Fruit fly (Drosophila melanogaster) whole organism, embryonic: ENCODE measurements around the gene PIP82.

Experiments
- BEAF-32 ChIP-seq: fragments of 200-800 bp; sonication (Bioruptor generic); optimal IDR thresholded peaks from 3 replicates; lab custom pipeline; 2017; ENCODE audit warnings: missing biosample characterization, missing genetic modification characterization, mild to moderate bottlenecking, moderate library complexity, missing genetic modification reagents
- CG10366 ChIP-seq: fragments of 200-800 bp; sonication (Bioruptor generic); IDR thresholded peaks from 2 replicates; pipeline ENCODE4 v1.3.6; 2022; ENCODE audit warnings: missing biosample characterization, missing genetic modification characterization
- CG10979 ChIP-seq: fragments of 200-800 bp; sonication (Bioruptor generic); optimal IDR thresholded peaks from 2 replicates; lab custom pipeline; 2018; ENCODE audit warnings: missing biosample characterization, mild to moderate bottlenecking, missing genetic modification characterization, moderate library complexity
- CG12236 ChIP-seq: fragments of 200-800 bp; sonication (Bioruptor generic); optimal IDR thresholded peaks from 2 replicates; lab custom pipeline; 2016; ENCODE audit warnings: missing biosample characterization, missing genetic modification characterization
- CG12391 ChIP-seq: fragments of 200-800 bp; sonication (Bioruptor generic); optimal IDR thresholded peaks from 3 replicates; lab custom pipeline; 2018; ENCODE audit warnings: missing biosample characterization, mild to moderate bottlenecking, missing genetic modification characterization, moderate library complexity
- CG12769 ChIP-seq: fragments of 200-800 bp; sonication (Bioruptor generic); optimal IDR thresholded peaks from 2 replicates; lab custom pipeline; 2019; ENCODE audit warnings: missing biosample characterization, mild to moderate bottlenecking, missing genetic modification characterization, moderate library complexity
- CG13287 ChIP-seq: fragments of 200-800 bp; sonication (Bioruptor generic); IDR thresholded peaks from 2 replicates; pipeline ENCODE4 v1.3.6; 2022; ENCODE audit warnings: missing biosample characterization, missing genetic modification characterization; ENCODE audit not compliant: partially characterized antibody
- CG14441 ChIP-seq: fragments of 200-800 bp; sonication (Bioruptor generic); IDR thresholded peaks from 2 replicates; pipeline ENCODE4 v1.3.6; 2022; ENCODE audit warnings: missing biosample characterization, missing genetic modification characterization
- CG16779 ChIP-seq: fragments of 200-800 bp; sonication (Bioruptor generic); IDR thresholded peaks from 2 replicates; pipeline ENCODE4 v1.3.6; 2022; ENCODE audit warnings: missing biosample characterization, missing genetic modification characterization
- CG17328 ChIP-seq: fragments of 200-800 bp; sonication (Bioruptor generic); IDR thresholded peaks from 2 replicates; pipeline ENCODE4 v1.3.6; 2022; ENCODE audit warnings: missing biosample characterization, missing genetic modification characterization
- CG17359 ChIP-seq: fragments of 200-800 bp; sonication (Bioruptor generic); optimal IDR thresholded peaks from 3 replicates; lab custom pipeline; 2018; ENCODE audit warnings: missing biosample characterization, mild to moderate bottlenecking, missing genetic modification characterization, moderate library complexity
- CG2129 ChIP-seq: fragments of 200-800 bp; sonication (Bioruptor generic); IDR thresholded peaks from 2 replicates; pipeline ENCODE4 v1.3.6; 2022; ENCODE audit warnings: missing biosample characterization, missing genetic modification characterization; ENCODE audit not compliant: partially characterized antibody
- CG30403 ChIP-seq: fragments of 200-800 bp; sonication (Bioruptor generic); optimal IDR thresholded peaks from 3 replicates; lab custom pipeline; 2016; ENCODE audit warnings: missing biosample characterization, missing genetic modification characterization
- CG32532 ChIP-seq: fragments of 200-800 bp; sonication (Bioruptor generic); IDR thresholded peaks from 2 replicates; pipeline ENCODE4 v1.3.6; 2022; ENCODE audit warnings: missing biosample characterization, missing genetic modification characterization
- CG3281 ChIP-seq: fragments of 200-800 bp; sonication (Bioruptor generic); optimal IDR thresholded peaks from 3 replicates; lab custom pipeline; 2017; ENCODE audit warnings: missing biosample characterization, mild to moderate bottlenecking, missing genetic modification characterization
- CG7357 ChIP-seq: fragments of 200-800 bp; sonication (Bioruptor generic); IDR thresholded peaks from 3 replicates; pipeline ENCODE4 v1.3.6; 2022; ENCODE audit warnings: missing biosample characterization, missing genetic modification characterization
- CG8388 ChIP-seq: fragments of 200-800 bp; sonication (Bioruptor generic); optimal IDR thresholded peaks from 2 replicates; lab custom pipeline; 2019; ENCODE audit warnings: missing biosample characterization, mild to moderate bottlenecking, missing genetic modification characterization, moderate library complexity
- D19A ChIP-seq: fragments of 200-800 bp; optimal IDR thresholded peaks from 3 replicates; lab custom pipeline; 2019; ENCODE audit warnings: missing biosample characterization, mild to moderate bottlenecking, missing genetic modification characterization, moderate library complexity
- Dbx ChIP-seq: fragments of 200-800 bp; sonication (Bioruptor generic); IDR thresholded peaks from 3 replicates; pipeline ENCODE4 v1.3.6; 2022; ENCODE audit warnings: missing biosample characterization, missing genetic modification characterization
- Dip3 ChIP-seq: fragments of 200-800 bp; sonication (Bioruptor generic); optimal IDR thresholded peaks from 3 replicates; lab custom pipeline; 2016; ENCODE audit warnings: missing biosample characterization, missing genetic modification characterization
- Dref ChIP-seq: fragments of 200-800 bp; sonication (Bioruptor generic); IDR thresholded peaks from 2 replicates; pipeline ENCODE4 v1.3.6; 2022; ENCODE audit warnings: missing biosample characterization, missing genetic modification characterization
- Fer1 ChIP-seq: fragments of 200-800 bp; sonication (Bioruptor generic); optimal IDR thresholded peaks from 2 replicates; lab custom pipeline; 2017; ENCODE audit warnings: missing biosample characterization, mild to moderate bottlenecking, missing genetic modification characterization
- HLH3B ChIP-seq: fragments of 200-800 bp; sonication (Bioruptor generic); IDR thresholded peaks from 2 replicates; pipeline ENCODE4 v1.3.6; 2022; ENCODE audit warnings: missing biosample characterization, missing genetic modification characterization
- HmgZ ChIP-seq: fragments of 200-800 bp; sonication (Bioruptor generic); optimal IDR thresholded peaks from 2 replicates; lab custom pipeline; 2018; ENCODE audit warnings: missing biosample characterization, mild to moderate bottlenecking, missing genetic modification characterization
- Hr3 ChIP-seq: fragments of 200-800 bp; sonication (Bioruptor generic); optimal IDR thresholded peaks from 3 replicates; lab custom pipeline; 2016; ENCODE audit warnings: missing biosample characterization, missing genetic modification characterization
- Hsf ChIP-seq: fragments of 200-800 bp; sonication (Bioruptor generic); optimal IDR thresholded peaks from 3 replicates; lab custom pipeline; 2016; ENCODE audit warnings: missing biosample characterization, missing genetic modification characterization
- NC2β ChIP-seq: fragments of 200-800 bp; sonication (Bioruptor generic); optimal IDR thresholded peaks from 2 replicates; lab custom pipeline; 2016; ENCODE audit warnings: missing biosample characterization, missing genetic modification characterization
- Optix ChIP-seq: fragments of 200-800 bp; sonication (Bioruptor generic); IDR thresholded peaks from 3 replicates; pipeline ENCODE4 v1.3.6; 2022; ENCODE audit warnings: missing biosample characterization, missing genetic modification characterization
- Rx ChIP-seq: fragments of 200-800 bp; sonication (Bioruptor generic); IDR thresholded peaks from 2 replicates; pipeline ENCODE4 v1.3.6; 2022; ENCODE audit warnings: missing biosample characterization, missing genetic modification characterization
- Sox100B ChIP-seq: fragments of 200-800 bp; sonication (Bioruptor generic); optimal IDR thresholded peaks from 3 replicates; lab custom pipeline; 2018; ENCODE audit warnings: missing biosample characterization, mild to moderate bottlenecking, missing genetic modification characterization
- al ChIP-seq: fragments of 200-800 bp; sonication (Bioruptor generic); IDR thresholded peaks from 2 replicates; pipeline ENCODE4 v1.3.6; 2022; ENCODE audit warnings: missing biosample characterization, missing genetic modification characterization
- chn ChIP-seq: fragments of 200-800 bp; sonication (Bioruptor generic); optimal IDR thresholded peaks from 2 replicates; lab custom pipeline; 2016; ENCODE audit warnings: missing biosample characterization, missing genetic modification characterization
- crol ChIP-seq: fragments of 200-800 bp; sonication (Bioruptor generic); IDR thresholded peaks from 2 replicates; pipeline ENCODE4 v1.3.6; 2022; ENCODE audit warnings: missing biosample characterization, missing genetic modification characterization
- cwo ChIP-seq: fragments of 200-800 bp; sonication (Bioruptor generic); optimal IDR thresholded peaks from 3 replicates; lab custom pipeline; 2017; ENCODE audit warnings: missing biosample characterization, missing genetic modification characterization, mild to moderate bottlenecking, moderate library complexity, missing genetic modification reagents
- dysf ChIP-seq: fragments of 200-800 bp; sonication (Bioruptor generic); IDR thresholded peaks from 3 replicates; pipeline ENCODE4 v1.3.6; 2022; ENCODE audit warnings: missing biosample characterization, missing genetic modification characterization
- grau ChIP-seq: fragments of 200-800 bp; optimal IDR thresholded peaks from 3 replicates; lab custom pipeline; 2019; ENCODE audit warnings: missing biosample characterization, mild to moderate bottlenecking, missing genetic modification characterization, moderate library complexity
- ind ChIP-seq: fragments of 200-800 bp; sonication (Bioruptor generic); optimal IDR thresholded peaks from 3 replicates; lab custom pipeline; 2016; ENCODE audit warnings: missing biosample characterization, missing genetic modification characterization
- mld ChIP-seq: fragments of 200-800 bp; sonication (Bioruptor generic); IDR thresholded peaks from 3 replicates; pipeline ENCODE4 v1.3.6; 2022; ENCODE audit warnings: missing biosample characterization, missing genetic modification characterization; ENCODE audit not compliant: partially characterized antibody
- onecut ChIP-seq: fragments of 200-800 bp; sonication (Bioruptor generic); IDR thresholded peaks from 2 replicates; pipeline ENCODE4 v1.3.6; 2022; ENCODE audit warnings: missing biosample characterization, missing genetic modification characterization
- org-1 ChIP-seq: fragments of 200-800 bp; sonication (Bioruptor generic); optimal IDR thresholded peaks from 2 replicates; lab custom pipeline; 2017; ENCODE audit warnings: missing biosample characterization, missing genetic modification characterization
- otp ChIP-seq: fragments of 200-800 bp; sonication (Bioruptor generic); IDR thresholded peaks from 3 replicates; pipeline ENCODE4, ENCODE4 v1.3.6; 2022; ENCODE audit warnings: missing biosample characterization, missing genetic modification characterization
- psq ChIP-seq: fragments of 200-800 bp; sonication (Bioruptor generic); optimal IDR thresholded peaks from 2 replicates; lab custom pipeline; 2017; ENCODE audit warnings: missing biosample characterization, missing genetic modification characterization
- pzg ChIP-seq: fragments of 200-800 bp; sonication (Bioruptor generic); optimal IDR thresholded peaks from 3 replicates; lab custom pipeline; 2018; ENCODE audit warnings: missing biosample characterization, mild to moderate bottlenecking, missing genetic modification characterization, moderate library complexity
- sisA ChIP-seq: fragments of 200-800 bp; sonication (Bioruptor generic); IDR thresholded peaks from 2 replicates; pipeline ENCODE4 v1.3.6; 2022; ENCODE audit warnings: missing biosample characterization, missing genetic modification characterization
- so ChIP-seq: fragments of 200-800 bp; sonication (Bioruptor generic); IDR thresholded peaks from 3 replicates; pipeline ENCODE4 v1.3.6; 2022; ENCODE audit warnings: missing biosample characterization, missing genetic modification characterization
- trem ChIP-seq: fragments of 200-800 bp; optimal IDR thresholded peaks from 3 replicates; lab custom pipeline; 2019; ENCODE audit warnings: missing biosample characterization, mild to moderate bottlenecking, missing genetic modification characterization, moderate library complexity
- trh ChIP-seq: fragments of 200-800 bp; sonication (Bioruptor generic); optimal IDR thresholded peaks from 2 replicates; lab custom pipeline; 2016; ENCODE audit warnings: missing biosample characterization, missing genetic modification characterization
- tup ChIP-seq: fragments of 200-800 bp; sonication (Bioruptor generic); optimal IDR thresholded peaks from 2 replicates; lab custom pipeline; 2016; ENCODE audit warnings: missing biosample characterization, mild to moderate bottlenecking, missing genetic modification characterization, moderate library complexity
- vvl ChIP-seq: fragments of 200-800 bp; sonication (Bioruptor generic); IDR thresholded peaks from 2 replicates; pipeline ENCODE4 v1.3.6; 2022; ENCODE audit warnings: missing biosample characterization, missing genetic modification characterization
- wor ChIP-seq: fragments of 200-800 bp; sonication (Bioruptor generic); IDR thresholded peaks from 2 replicates; pipeline ENCODE4 v1.3.6; 2022; ENCODE audit warnings: missing biosample characterization, missing genetic modification characterization
- zfh2 ChIP-seq: fragments of 200-800 bp; sonication (Bioruptor generic); optimal IDR thresholded peaks from 2 replicates; lab custom pipeline; 2016; ENCODE audit warnings: missing biosample characterization, missing genetic modification characterization

Gene PIP82

DNA sequence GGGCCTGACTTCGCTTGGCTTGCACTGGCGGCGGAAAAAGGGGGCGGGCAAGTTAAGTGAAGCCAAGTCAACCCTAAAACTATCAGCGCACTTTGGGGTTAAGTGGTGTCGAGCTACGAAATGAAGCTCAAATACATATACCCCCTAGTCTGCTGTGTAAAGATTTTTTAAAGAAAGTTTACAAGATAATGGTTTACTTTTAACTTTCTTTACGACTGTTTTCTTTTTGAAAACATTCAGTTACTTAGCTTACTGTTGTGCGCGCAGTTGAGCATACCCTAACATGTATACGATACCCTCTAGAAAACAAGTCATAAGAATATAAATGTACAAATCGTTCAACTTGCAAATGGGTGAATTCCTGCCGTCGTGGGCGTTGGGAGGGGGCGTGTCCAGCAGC is 13.2 kb upstream of the PIP82 start (continued):
- TF ChIP-seq org-1 (peak; percentile 41), Dbx (GFP tag; lab: Robert Waterston, UW) (0 out of 3 replicates have a peak, but pooled peaks have one; percentile 32), Hsf (GFP tag; lab: Kevin White, UChicago) (peak; percentile 13), so (GFP tag; lab: Robert Waterston, UW) (peak; percentile 35; the same call in 1 of the 3 replicates), CG3281 (GFP tag; lab: Kevin White, UChicago) (no peak), grau (tag; lab: Kevin White, UChicago) (no peak), CG13287 (no peak), CG12769 (tag; lab: Kevin White, UChicago) (no peak), Dip3 (GFP tag; lab: Kevin White, UChicago) (no peak), Optix (GFP tag; lab: Robert Waterston, UW) (0 out of 3 replicates have a peak, but pooled peaks have one; percentile 29), Sox100B (no peak), HmgZ (peak; percentile 2), CG2129 (GFP tag; lab: Robert Waterston, UW) (no peak), trem (tag; lab: Kevin White, UChicago) (no peak), Dref (GFP tag; lab: Robert Waterston, UW) (no peak), dysf (GFP tag; lab: Robert Waterston, UW) (peak; percentile 53; the same call in 1 of the 3 replicates), D19A (no peak), CG17328 (0 out of 2 replicates have a peak, but pooled peaks have one; percentile 35), cwo (GFP tag; lab: Kevin White, UChicago) (peak; percentile 14), onecut (GFP tag; lab: Robert Waterston, UW) (no peak), wor (GFP tag; lab: Robert Waterston, UW) (no peak), Fer1 (peak; percentile 15), CG10366 (GFP tag; lab: Robert Waterston, UW) (no peak), HLH3B (GFP tag; lab: Robert Waterston, UW) (peak; percentile 63), CG12391 (tag; lab: Kevin White, UChicago) (peak; percentile 33), ind (GFP tag; lab: Kevin White, UChicago) (peak; percentile 29), CG12236 (no peak), pzg (no peak), trh (GFP tag; lab: Kevin White, UChicago) (no peak), Rx (peak; percentile 32; the same call in 1 of the 2 replicates), tup (GFP tag; lab: Kevin White, UChicago) (no peak), CG10979 (tag; lab: Kevin White, UChicago) (peak; percentile 22), CG30403 (GFP tag; lab: Kevin White, UChicago) (peak; percentile 33), CG7357 (GFP tag; lab: Robert Waterston, UW) (peak; percentile 58; the same call in 1 of the 3 replicates), Hr3 (peak; percentile 8), BEAF-32 (GFP tag; lab: Kevin White, UChicago) (no peak), mld (GFP tag; lab: Robert Waterston, UW) (no peak), otp (GFP tag; lab: Robert Waterston, UW) (no peak), chn (GFP tag; lab: Kevin White, UChicago) (peak; percentile 14), CG14441 (GFP tag; lab: Robert Waterston, UW) (peak; percentile 44; the same call in 1 of the 2 replicates), CG16779 (GFP tag; lab: Robert Waterston, UW) (no peak), vvl (GFP tag; lab: Robert Waterston, UW) (peak; percentile 24; the same call in 1 of the 2 replicates), CG8388 (GFP tag; lab: Kevin White, UChicago) (no peak), psq (GFP tag; lab: Kevin White, UChicago) (no peak), CG17359 (tag; lab: Kevin White, UChicago) (peak; percentile 46), crol (GFP tag; lab: Robert Waterston, UW) (no peak), al (GFP tag; lab: Robert Waterston, UW) (no peak), sisA (GFP tag; lab: Robert Waterston, UW) (peak; percentile 60), zfh2 (GFP tag; lab: Kevin White, UChicago) (no peak), NC2β (no peak), CG32532 (GFP tag; lab: Robert Waterston, UW) (peak; percentile 31; the same call in 1 of the 2 replicates)
